Worm (Caenorhabditis elegans): ENCODE data around the gene pfd-2.

pfd-2 gene

ce11 chrII:4376295-4377172, 50.0 kb downstream of the pfd-2 start, which contains the start of gene ntl-2 (continued):
- no peak for TF ChIP-seq lsy-27 (tag; optimal IDR thresholded peaks at IDR 0.05; ENCODE audit: borderline replicate concordance, insufficient read depth)
- TF ChIP-seq hmg-20 (GFP tag; IDR thresholded peaks at IDR 0.05): no peak; the same call in 1 of the 2 replicates
- TF ChIP-seq aptf-3 (GFP tag; IDR thresholded peaks at IDR 0.05): no peak
- TF ChIP-seq madf-10 (tag; optimal IDR thresholded peaks at IDR 0.05): peak; percentile 75
- 0 out of 2 replicates have a peak, but pooled peaks have one; percentile 34 for TF ChIP-seq ztf-6 (GFP tag; IDR thresholded peaks at IDR 0.05)
- TF ChIP-seq lir-1 (GFP tag; conservative IDR thresholded peaks at IDR 0.05): peak; percentile 74
- TF ChIP-seq mxl-1 (tag; optimal IDR thresholded peaks at IDR 0.05): no peak
- no peak for TF ChIP-seq aptf-2 (GFP tag; conservative IDR thresholded peaks at IDR 0.05)
- peak; percentile 100 for TF ChIP-seq ceh-27 (GFP tag; optimal IDR thresholded peaks at IDR 0.05)
- TF ChIP-seq B0261.1 (tag; optimal IDR thresholded peaks at IDR 0.05): peak; percentile 33
- TF ChIP-seq ceh-58 (GFP tag; IDR thresholded peaks at IDR 0.05): no peak
- peak; percentile 70; the same call in 1 of the 2 replicates for TF ChIP-seq Y95B8A.8 (GFP tag; IDR thresholded peaks at IDR 0.05)
- TF ChIP-seq mel-28 (tag; optimal IDR thresholded peaks at IDR 0.05; ENCODE audit: borderline replicate concordance): peak; percentile 59
- peak; percentile 6 for TF ChIP-seq fkh-3 (tag; optimal IDR thresholded peaks at IDR 0.05)
- TF ChIP-seq cebp-2 (GFP tag; IDR thresholded peaks at IDR 0.05): 0 out of 2 replicates have a peak, but pooled peaks have one; percentile 40
- peak; percentile 66; the same call in 1 of the 2 replicates for TF ChIP-seq C17E4.6 (GFP tag; IDR thresholded peaks at IDR 0.05)
- TF ChIP-seq Y53F4B.3 (GFP tag; IDR thresholded peaks at IDR 0.05): 0 out of 2 replicates have a peak, but pooled peaks have one; percentile 5
- no peak for TF ChIP-seq hlh-26 (GFP tag; conservative IDR thresholded peaks at IDR 0.05)
- TF ChIP-seq pbrm-1 (GFP tag; IDR thresholded peaks at IDR 0.05): peak; percentile 91
- peak; percentile 89 for TF ChIP-seq let-526 (GFP tag; IDR thresholded peaks at IDR 0.05)
- TF ChIP-seq ztf-25 (GFP tag; IDR thresholded peaks at IDR 0.05): no peak
- TF ChIP-seq gei-17 (GFP tag; optimal IDR thresholded peaks at IDR 0.05): peak; percentile 80
- TF ChIP-seq ztf-18 (tag; optimal IDR thresholded peaks at IDR 0.05): peak; percentile 2
- TF ChIP-seq F37B4.10 (GFP tag; IDR thresholded peaks at IDR 0.05): no peak
- peak; percentile 15 for TF ChIP-seq pha-4 (tag; optimal IDR thresholded peaks at IDR 0.05)
- TF ChIP-seq unc-62 (GFP tag; optimal IDR thresholded peaks at IDR 0.05): peak; percentile 12
- peak; percentile 23; the same call in 1 of the 2 replicates for TF ChIP-seq madf-8 (GFP tag; conservative IDR thresholded peaks at IDR 0.05)
- peak; percentile 16 for TF ChIP-seq snpc-3.4 (tag; optimal IDR thresholded peaks at IDR 0.05)
- TF ChIP-seq rpc-1 (optimal IDR thresholded peaks at IDR 0.05): no peak
- no peak for TF ChIP-seq rpc-1 (tag; optimal IDR thresholded peaks at IDR 0.05)
- TF ChIP-seq hlh-12 (tag; optimal IDR thresholded peaks at IDR 0.05): no peak
- no peak for TF ChIP-seq unc-130 (GFP tag; optimal IDR thresholded peaks at IDR 0.05)
- TF ChIP-seq egl-18 (GFP tag; IDR thresholded peaks at IDR 0.05): peak; percentile 82; the same call in 1 of the 2 replicates
- peak; percentile 65 for TF ChIP-seq F23B12.7 (tag; optimal IDR thresholded peaks at IDR 0.05; ENCODE audit: insufficient read depth)
- TF ChIP-seq T26A5.8 (tag; optimal IDR thresholded peaks at IDR 0.05): no peak
- TF ChIP-seq hrde-1 (tag; optimal IDR thresholded peaks at IDR 0.05; ENCODE audit: borderline replicate concordance): no peak
- no peak for TF ChIP-seq bed-1 (GFP tag; IDR thresholded peaks at IDR 0.05)
- TF ChIP-seq hsf-1 (GFP tag; IDR thresholded peaks at IDR 0.05): peak; percentile 63; the same call in 1 of the 2 replicates
- peak; percentile 74 for TF ChIP-seq Y67H2A.10 (GFP tag; conservative IDR thresholded peaks at IDR 0.05)
- TF ChIP-seq F52B5.7 (tag; optimal IDR thresholded peaks at IDR 0.05): peak; percentile 91
- peak; percentile 81 for TF ChIP-seq ceh-100 (GFP tag; IDR thresholded peaks at IDR 0.05)
- TF ChIP-seq chd-7 (tag; optimal IDR thresholded peaks at IDR 0.05): peak; percentile 97
- TF ChIP-seq nhr-90 (tag; optimal IDR thresholded peaks at IDR 0.05): no peak
- TF ChIP-seq repo-1 (tag; optimal IDR thresholded peaks at IDR 0.05): peak; percentile 88
- TF ChIP-seq K11D2.4 (GFP tag; IDR thresholded peaks at IDR 0.05): peak; percentile 92
- TF ChIP-seq ceh-40 (GFP tag; IDR thresholded peaks at IDR 0.05): no peak
- peak; percentile 65 for TF ChIP-seq zim-3 (tag; optimal IDR thresholded peaks at IDR 0.05)
